Worm (Caenorhabditis elegans) whole organism, L4/young adult: ENCODE measurements around the gene F56C9.10.

ENCODE experiments used
- dao-5 ChIP-seq: sonication (generic microtip); optimal IDR thresholded peaks from 2 replicates; lab custom pipeline; 2016; ENCODE audit warnings: missing genotype, missing genetic modification characterization, moderate library complexity, missing compliant biosample characterization
- him-1 ChIP-seq: sonication (generic microtip); optimal IDR thresholded peaks from 2 replicates; lab custom pipeline; 2016; ENCODE audit warnings: missing genotype, missing genetic modification reagents, missing genetic modification characterization, missing compliant biosample characterization

DNA sequence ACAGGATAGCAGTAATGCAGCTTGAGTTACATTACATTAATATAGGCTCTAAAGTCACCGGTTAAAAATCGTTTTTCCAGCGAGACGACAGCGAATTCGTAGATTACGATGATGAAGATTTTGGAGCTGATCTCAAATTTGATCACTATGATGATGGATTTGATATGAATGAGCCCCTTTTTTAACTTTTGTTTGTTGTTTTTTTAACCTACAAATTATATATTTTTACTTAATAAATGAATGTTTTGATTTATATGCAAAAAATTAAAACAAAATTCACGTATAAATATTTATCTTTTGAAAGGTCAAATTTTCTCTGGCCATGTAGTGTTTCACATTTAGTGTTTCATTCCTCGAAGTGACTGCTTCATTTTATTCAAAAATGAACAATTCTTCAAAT lies 8.3 kb upstream of the F56C9.10 start, which contains the start of gene F08F8.6:
- TF ChIP-seq him-1 (no peak), dao-5 (no peak)
